Worm (Caenorhabditis elegans) whole organism, young adult: Measurements from ENCODE around the gene dnj-9.

Source experiments
- F37B4.10 ChIP-seq: fragments of 200-800 bp; sonication (Bioruptor generic); IDR thresholded peaks from 2 replicates; pipeline ENCODE4 v1.3.6; 2022; ENCODE audit warnings: missing genetic modification characterization, missing compliant biosample characterization
- F39B2.1 ChIP-seq: fragments of 200-800 bp; sonication (Bioruptor generic); IDR thresholded peaks from 2 replicates; pipeline ENCODE4 v1.3.6; 2022; ENCODE audit warnings: missing genetic modification reagents, missing genetic modification characterization, missing compliant biosample characterization
- F49E8.2 ChIP-seq: sonication (generic microtip); optimal IDR thresholded peaks from 3 replicates; lab custom pipeline; 2017; ENCODE audit warnings: missing genetic modification characterization, mild to moderate bottlenecking, missing compliant biosample characterization, antibody characterized with exemption, moderate library complexity; ENCODE audit not compliant: insufficient read depth
- F57A8.1 ChIP-seq: fragments of 200-800 bp; sonication (Bioruptor generic); optimal IDR thresholded peaks from 2 replicates; lab custom pipeline; 2018; ENCODE audit warnings: mild to moderate bottlenecking, missing genetic modification characterization, moderate library complexity, missing compliant biosample characterization
- K12H6.12 ChIP-seq: fragments of 200-800 bp; sonication (Bioruptor generic); optimal IDR thresholded peaks from 2 replicates; lab custom pipeline; 2018; ENCODE audit warnings: mild to moderate bottlenecking, missing genetic modification characterization, missing compliant biosample characterization
- ceh-91 ChIP-seq: fragments of 200-800 bp; sonication (Bioruptor generic); IDR thresholded peaks from 2 replicates; pipeline ENCODE4 v1.3.6; 2022; ENCODE audit warnings: missing genetic modification reagents, missing genetic modification characterization, missing compliant biosample characterization
- dpl-1 ChIP-seq: fragments of 150-350 bp; optimal IDR thresholded peaks from 2 replicates; lab custom pipeline; 2014; ENCODE audit warnings: missing biosample characterization, missing genetic modification reagents, missing genetic modification characterization
- egrh-3 ChIP-seq: fragments of 200-800 bp; sonication (Bioruptor generic); IDR thresholded peaks from 2 replicates; pipeline ENCODE4 v1.3.6; 2022; ENCODE audit warnings: missing genetic modification reagents, missing genetic modification characterization, missing compliant biosample characterization
- ekl-4 ChIP-seq: fragments of 200-800 bp; sonication (Bioruptor generic); IDR thresholded peaks from 2 replicates; pipeline ENCODE4 v1.3.6; 2022; ENCODE audit warnings: missing genetic modification reagents, missing genetic modification characterization, missing compliant biosample characterization
- fkh-3 ChIP-seq: sonication (generic microtip); optimal IDR thresholded peaks from 2 replicates; lab custom pipeline; 2016; ENCODE audit warnings: mild to moderate bottlenecking, missing genetic modification characterization, missing compliant biosample characterization
- hlh-26 ChIP-seq: fragments of 200-800 bp; sonication (Bioruptor generic); conservative IDR thresholded peaks from 2 replicates; pipeline ENCODE4 v1.3.6; 2022; ENCODE audit warnings: missing genetic modification reagents, missing genetic modification characterization, missing compliant biosample characterization
- lin-26 ChIP-seq: fragments of 200-800 bp; sonication (Bioruptor generic); IDR thresholded peaks from 2 replicates; pipeline ENCODE4 v1.3.6; 2022; ENCODE audit warnings: missing genetic modification reagents, missing genetic modification characterization, missing compliant biosample characterization
- lin-54 ChIP-seq: fragments of 200-800 bp; sonication (Bioruptor generic); optimal IDR thresholded peaks from 2 replicates; lab custom pipeline; 2018; ENCODE audit warnings: mild to moderate bottlenecking, missing genetic modification characterization, missing compliant biosample characterization
- mcd-1 ChIP-seq: fragments of 200-800 bp; sonication (Bioruptor generic); IDR thresholded peaks from 2 replicates; pipeline ENCODE4 v1.3.6; 2022; ENCODE audit warnings: missing genetic modification reagents, missing genetic modification characterization, missing compliant biosample characterization
- pha-4 ChIP-seq: fragments of 150-350 bp; sonication (generic microtip); optimal IDR thresholded peaks from 2 replicates; lab custom pipeline; 2014; ENCODE audit warnings: missing biosample characterization, missing genetic modification reagents, missing genetic modification characterization
- rec-8 ChIP-seq, 2 experiments: sonication (generic microtip); optimal IDR thresholded peaks; 2 replicates each; lab custom pipeline; 2016; ENCODE audit warnings: mild to moderate bottlenecking in 2 of 2, missing genetic modification characterization in 2 of 2, missing genetic modification reagents in 2 of 2, missing genotype in 2 of 2, missing biosample characterization in 1 of 2, missing compliant biosample characterization in 1 of 2, moderate library complexity in 1 of 2
- sea-2 ChIP-seq: fragments of 200-800 bp; sonication (Bioruptor generic); IDR thresholded peaks from 2 replicates; pipeline ENCODE4 v1.3.6; 2022; ENCODE audit warnings: missing genetic modification characterization, missing compliant biosample characterization
- snpc-3.4 ChIP-seq: sonication (generic microtip); optimal IDR thresholded peaks from 2 replicates; lab custom pipeline; 2017; ENCODE audit warnings: missing genetic modification characterization, mild to moderate bottlenecking, missing compliant biosample characterization, antibody characterized with exemption, moderate library complexity, missing genotype, missing genetic modification reagents
- ztf-6 ChIP-seq: fragments of 200-800 bp; sonication (Bioruptor generic); IDR thresholded peaks from 2 replicates; pipeline ENCODE4 v1.3.6; 2022; ENCODE audit warnings: missing genetic modification reagents, missing genetic modification characterization, missing compliant biosample characterization

dnj-9 gene

DNA sequence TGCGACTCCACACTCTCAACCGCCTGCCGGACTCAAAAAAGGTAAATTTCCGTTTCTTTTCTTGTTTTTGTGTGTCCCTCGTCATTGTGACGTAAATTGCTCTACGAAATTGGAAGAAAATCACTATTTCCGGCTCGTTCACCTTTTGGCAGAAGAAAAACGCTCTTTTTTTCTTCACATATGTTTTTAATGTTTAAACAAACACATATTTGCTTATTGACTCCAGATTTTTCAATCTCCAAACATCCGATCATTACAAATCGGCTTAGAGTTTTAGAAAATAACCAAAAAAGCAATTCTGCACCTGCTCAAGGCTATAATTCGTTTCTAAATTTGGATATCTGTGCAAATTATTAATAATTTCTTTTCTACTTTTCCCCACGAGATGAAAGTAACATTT is 54.0 kb downstream of the dnj-9 start:
- no peak for TF ChIP-seq pha-4 (tag; lab: Kevin White, UChicago)
- no peak for TF ChIP-seq lin-26 (GFP tag; lab: Robert Waterston, UW)
- no peak for TF ChIP-seq snpc-3.4 (tag; lab: Kevin White, UChicago)
- TF ChIP-seq ceh-91 (GFP tag; lab: Robert Waterston, UW), result no peak
- no peak for TF ChIP-seq dpl-1 (GFP tag; lab: Kevin White, UChicago)
- TF ChIP-seq hlh-26, result no peak
- no peak for TF ChIP-seq F49E8.2 (tag; lab: Kevin White, UChicago)
- TF ChIP-seq ekl-4 (GFP tag; lab: Robert Waterston, UW), result no peak
- no peak for TF ChIP-seq rec-8 (tag; optimal IDR thresholded peaks at IDR 0.05; lab: Kevin White, UChicago)
- no peak for TF ChIP-seq K12H6.12 (tag; lab: Kevin White, UChicago)
- no peak for TF ChIP-seq F39B2.1
- no peak for TF ChIP-seq egrh-3
- no peak for TF ChIP-seq mcd-1 (GFP tag; lab: Robert Waterston, UW)
- TF ChIP-seq F57A8.1, result no peak
- no peak for TF ChIP-seq fkh-3 (tag; lab: Kevin White, UChicago)
- no peak for TF ChIP-seq ztf-6
- TF ChIP-seq lin-54, result no peak
- TF ChIP-seq sea-2, result no peak
- no peak for TF ChIP-seq F37B4.10 (GFP tag; lab: Robert Waterston, UW)
